Worm (Caenorhabditis elegans) whole organism, L4 larva: ENCODE results near the gene fipr-7.
A peak's percentile ranks its signal among the peaks of the same experiment; 100 is the strongest.

Source experiments
- F26F4.8 ChIP-seq: fragments of 200-800 bp; sonication (Bioruptor generic); conservative IDR thresholded peaks from 2 replicates; pipeline ENCODE4 v1.3.6; 2022; ENCODE audit warnings: missing genetic modification characterization, missing compliant biosample characterization
- F37D6.2 ChIP-seq: sonication (generic microtip); optimal IDR thresholded peaks from 2 replicates; lab custom pipeline; 2016; ENCODE audit warnings: mild to moderate bottlenecking, missing genetic modification characterization, missing compliant biosample characterization
- T20F7.1 ChIP-seq: fragments of 200-800 bp; sonication (Bioruptor generic); optimal IDR thresholded peaks from 2 replicates; lab custom pipeline; 2018; ENCODE audit warnings: mild to moderate bottlenecking, missing genetic modification characterization, missing compliant biosample characterization
- Y105C5A.15 ChIP-seq: fragments of 200-800 bp; sonication (Bioruptor generic); IDR thresholded peaks from 2 replicates; pipeline ENCODE4 v1.3.6; 2022; ENCODE audit warnings: missing genetic modification characterization, missing compliant biosample characterization
- Y48G9A.11 ChIP-seq: fragments of 200-800 bp; sonication (Bioruptor generic); IDR thresholded peaks from 2 replicates; pipeline ENCODE4 v1.3.6; 2022; ENCODE audit warnings: missing genetic modification reagents, missing genetic modification characterization, missing compliant biosample characterization
- ZK546.5 ChIP-seq, 2 experiments: sonication (generic microtip); optimal IDR thresholded peaks; 2 replicates each; lab custom pipeline; 2017; ENCODE audit warnings: missing biosample characterization in 2 of 2, missing genetic modification characterization in 2 of 2
- arid-1 ChIP-seq: fragments of 200-800 bp; sonication (Bioruptor generic); conservative IDR thresholded peaks from 2 replicates; pipeline ENCODE4 v1.3.6; 2022; ENCODE audit warnings: missing genetic modification reagents, missing genetic modification characterization, missing compliant biosample characterization
- attf-4 ChIP-seq: sonication (generic microtip); optimal IDR thresholded peaks from 3 replicates; lab custom pipeline; 2017; ENCODE audit warnings: missing biosample characterization, missing genetic modification characterization
- ceh-20 ChIP-seq: fragments of 200-800 bp; sonication (Bioruptor generic); IDR thresholded peaks from 2 replicates; pipeline ENCODE4 v1.3.6; 2022; ENCODE audit warnings: missing genetic modification reagents, missing genetic modification characterization, missing compliant biosample characterization
- ceh-28 ChIP-seq: fragments of 150-350 bp; optimal IDR thresholded peaks from 2 replicates; lab custom pipeline; 2014; ENCODE audit warnings: missing biosample characterization, missing genetic modification reagents, missing genetic modification characterization
- ceh-44 ChIP-seq: fragments of 200-800 bp; sonication (Bioruptor generic); IDR thresholded peaks from 2 replicates; pipeline ENCODE4 v1.3.6; 2022; ENCODE audit warnings: missing genetic modification reagents, missing genetic modification characterization, missing compliant biosample characterization
- cey-2 ChIP-seq: sonication (generic microtip); optimal IDR thresholded peaks from 3 replicates; lab custom pipeline; 2017; ENCODE audit warnings: missing genetic modification characterization, mild to moderate bottlenecking, missing compliant biosample characterization, antibody characterized with exemption, borderline replicate concordance; ENCODE audit not compliant: insufficient read depth
- daf-16 ChIP-seq, 3 experiments: sonication (generic microtip); optimal IDR thresholded peaks; 2 replicates each; lab custom pipeline; 2016 to 2017; ENCODE audit warnings: missing genetic modification characterization in 3 of 3, missing genetic modification reagents in 3 of 3, mild to moderate bottlenecking in 2 of 3, missing compliant biosample characterization in 2 of 3, missing biosample characterization in 1 of 3, moderate library complexity in 1 of 3
- daf-19 ChIP-seq: fragments of 200-800 bp; sonication (Bioruptor generic); conservative IDR thresholded peaks from 2 replicates; pipeline ENCODE4 v1.3.6; 2022; ENCODE audit warnings: missing genetic modification characterization, missing compliant biosample characterization
- daf-8 ChIP-seq: fragments of 200-800 bp; sonication (Bioruptor generic); IDR thresholded peaks from 2 replicates; pipeline ENCODE4 v1.3.6; 2022; ENCODE audit warnings: missing genetic modification characterization, missing compliant biosample characterization
- duxl-1 ChIP-seq: sonication (generic microtip); optimal IDR thresholded peaks from 2 replicates; lab custom pipeline; 2016; ENCODE audit warnings: mild to moderate bottlenecking, missing genetic modification characterization, moderate library complexity, missing compliant biosample characterization; ENCODE audit not compliant: poor library complexity
- dve-1 ChIP-seq: sonication (generic microtip); optimal IDR thresholded peaks from 2 replicates; lab custom pipeline; 2017; ENCODE audit warnings: antibody characterized with exemption, mild to moderate bottlenecking, missing genetic modification characterization, missing compliant biosample characterization; ENCODE audit not compliant: insufficient read depth
- fos-1 ChIP-seq: fragments of 150-350 bp; optimal IDR thresholded peaks from 2 replicates; lab custom pipeline; 2014; ENCODE audit warnings: missing biosample characterization, missing genetic modification characterization
- gei-8 ChIP-seq: fragments of 200-800 bp; sonication (Bioruptor generic); optimal IDR thresholded peaks from 2 replicates; lab custom pipeline; 2018; ENCODE audit warnings: mild to moderate bottlenecking, missing genetic modification characterization, missing compliant biosample characterization
- hlh-11 ChIP-seq: fragments of 200-800 bp; sonication (Bioruptor generic); optimal IDR thresholded peaks from 2 replicates; lab custom pipeline; 2018; ENCODE audit warnings: mild to moderate bottlenecking, missing genetic modification characterization, missing compliant biosample characterization
- hmg-1.1 ChIP-seq: fragments of 200-800 bp; sonication (Bioruptor generic); IDR thresholded peaks from 2 replicates; pipeline ENCODE4 v1.3.6; 2022; ENCODE audit warnings: missing genetic modification reagents, missing genetic modification characterization, missing compliant biosample characterization
- jun-1 ChIP-seq: fragments of 150-350 bp; optimal IDR thresholded peaks from 2 replicates; lab custom pipeline; 2014; ENCODE audit warnings: missing biosample characterization, missing genetic modification reagents, missing genetic modification characterization
- lin-13 ChIP-seq: fragments of 150-350 bp; optimal IDR thresholded peaks from 2 replicates; lab custom pipeline; 2014; ENCODE audit warnings: missing biosample characterization, missing genetic modification reagents, missing genetic modification characterization
- lin-15B ChIP-seq: fragments of 150-350 bp; sonication (generic microtip); optimal IDR thresholded peaks from 3 replicates; lab custom pipeline; 2014; ENCODE audit warnings: missing biosample characterization, missing genetic modification characterization
- lin-29 ChIP-seq: fragments of 200-800 bp; sonication (Bioruptor generic); IDR thresholded peaks from 2 replicates; pipeline ENCODE4 v1.3.6; 2022; ENCODE audit warnings: missing genetic modification reagents, missing genetic modification characterization, missing compliant biosample characterization
- lin-39 ChIP-seq: fragments of 150-350 bp; optimal IDR thresholded peaks from 2 replicates; lab custom pipeline; 2014; ENCODE audit warnings: missing biosample characterization, missing genetic modification reagents, missing genetic modification characterization
- lsy-2 ChIP-seq, 2 experiments: fragments of 150-350 bp in 1 of 2; sonication (generic microtip) in 1 of 2; optimal IDR thresholded peaks; 2 replicates each; lab custom pipeline; 2014 to 2017; ENCODE audit warnings: missing biosample characterization in 2 of 2, missing genetic modification characterization in 2 of 2
- madf-5 ChIP-seq, 2 experiments: fragments of 200-800 bp; sonication (Bioruptor generic); IDR thresholded peaks; 2 replicates each; pipeline ENCODE4 v1.3.6; 2022; ENCODE audit warnings: missing compliant biosample characterization in 2 of 2, missing genetic modification characterization in 2 of 2
- mes-2 ChIP-seq: sonication (generic microtip); optimal IDR thresholded peaks from 2 replicates; lab custom pipeline; 2016; ENCODE audit warnings: missing genotype, mild to moderate bottlenecking, missing genetic modification characterization, missing compliant biosample characterization; ENCODE audit not compliant: poor library complexity, severe bottlenecking
- nhr-11 ChIP-seq: fragments of 150-350 bp; optimal IDR thresholded peaks from 2 replicates; lab custom pipeline; 2014; ENCODE audit warnings: missing biosample characterization, missing genetic modification characterization
- nhr-237 ChIP-seq: sonication (generic microtip); optimal IDR thresholded peaks from 2 replicates; lab custom pipeline; 2017; ENCODE audit warnings: missing biosample characterization, missing genetic modification characterization
- nhr-25 ChIP-seq: sonication (generic microtip); optimal IDR thresholded peaks from 2 replicates; lab custom pipeline; 2017; ENCODE audit warnings: missing genetic modification characterization, mild to moderate bottlenecking, missing compliant biosample characterization, antibody characterized with exemption, moderate library complexity, borderline replicate concordance; ENCODE audit not compliant: insufficient read depth
- nhr-28 ChIP-seq: fragments of 150-350 bp; optimal IDR thresholded peaks from 2 replicates; lab custom pipeline; 2014; ENCODE audit warnings: missing biosample characterization, missing genetic modification characterization
- nhr-41 ChIP-seq: fragments of 200-800 bp; sonication (Bioruptor generic); IDR thresholded peaks from 2 replicates; pipeline ENCODE4 v1.3.6; 2022; ENCODE audit warnings: missing genetic modification reagents, missing genetic modification characterization, missing compliant biosample characterization
- nhr-42 ChIP-seq: fragments of 200-800 bp; sonication (Bioruptor generic); IDR thresholded peaks from 2 replicates; pipeline ENCODE4 v1.3.6; 2022; ENCODE audit warnings: missing genetic modification characterization, missing compliant biosample characterization
- nhr-6 ChIP-seq: fragments of 150-350 bp; optimal IDR thresholded peaks from 2 replicates; lab custom pipeline; 2014; ENCODE audit warnings: missing biosample characterization, missing genetic modification characterization
- nhr-77 ChIP-seq: fragments of 150-350 bp; optimal IDR thresholded peaks from 2 replicates; lab custom pipeline; 2014; ENCODE audit warnings: missing biosample characterization, missing genetic modification characterization
- php-3 ChIP-seq: fragments of 200-800 bp; sonication (Bioruptor generic); IDR thresholded peaks from 2 replicates; pipeline ENCODE4 v1.3.6; 2022; ENCODE audit warnings: missing genetic modification reagents, missing genetic modification characterization, missing compliant biosample characterization
- pqm-1 ChIP-seq: sonication (generic microtip); optimal IDR thresholded peaks from 2 replicates; lab custom pipeline; 2017; ENCODE audit warnings: missing biosample characterization, missing genetic modification characterization
- saeg-2 ChIP-seq: fragments of 200-800 bp; sonication (Bioruptor generic); IDR thresholded peaks from 2 replicates; pipeline ENCODE4 v1.3.6; 2022; ENCODE audit warnings: missing genetic modification reagents, missing genetic modification characterization, missing compliant biosample characterization
- set-16 ChIP-seq: fragments of 200-800 bp; sonication (Bioruptor generic); IDR thresholded peaks from 2 replicates; pipeline ENCODE4 v1.3.6; 2022; ENCODE audit warnings: missing genetic modification reagents, missing genetic modification characterization, missing compliant biosample characterization
- skn-1 ChIP-seq: fragments of 150-350 bp; optimal IDR thresholded peaks from 2 replicates; lab custom pipeline; 2014; ENCODE audit warnings: missing biosample characterization, missing genetic modification characterization
- snpc-4 ChIP-seq: fragments of 150-350 bp; optimal IDR thresholded peaks from 2 replicates; lab custom pipeline; 2014; ENCODE audit warnings: missing biosample characterization, missing genetic modification characterization
- unc-130 ChIP-seq: sonication (generic microtip); optimal IDR thresholded peaks from 2 replicates; lab custom pipeline; 2016; ENCODE audit warnings: missing genetic modification reagents, missing genetic modification characterization, missing compliant biosample characterization
- unc-39 ChIP-seq: sonication (generic microtip); optimal IDR thresholded peaks from 2 replicates; lab custom pipeline; 2017; ENCODE audit warnings: missing biosample characterization, missing genetic modification characterization
- vab-7 ChIP-seq: fragments of 200-800 bp; sonication (Bioruptor generic); IDR thresholded peaks from 2 replicates; pipeline ENCODE4 v1.3.6; 2022; ENCODE audit warnings: missing genetic modification reagents, missing genetic modification characterization, missing compliant biosample characterization
- zip-11 ChIP-seq: fragments of 200-800 bp; sonication (Bioruptor generic); IDR thresholded peaks from 2 replicates; pipeline ENCODE4 v1.3.6; 2022; ENCODE audit warnings: missing genetic modification characterization, missing compliant biosample characterization
- zip-2 ChIP-seq: fragments of 150-350 bp; optimal IDR thresholded peaks from 2 replicates; lab custom pipeline; 2014; ENCODE audit warnings: missing biosample characterization, missing genetic modification characterization
- ztf-11 ChIP-seq: fragments of 150-350 bp; optimal IDR thresholded peaks from 2 replicates; lab custom pipeline; 2014; ENCODE audit warnings: missing biosample characterization, missing genetic modification characterization

Gene fipr-7

DNA sequence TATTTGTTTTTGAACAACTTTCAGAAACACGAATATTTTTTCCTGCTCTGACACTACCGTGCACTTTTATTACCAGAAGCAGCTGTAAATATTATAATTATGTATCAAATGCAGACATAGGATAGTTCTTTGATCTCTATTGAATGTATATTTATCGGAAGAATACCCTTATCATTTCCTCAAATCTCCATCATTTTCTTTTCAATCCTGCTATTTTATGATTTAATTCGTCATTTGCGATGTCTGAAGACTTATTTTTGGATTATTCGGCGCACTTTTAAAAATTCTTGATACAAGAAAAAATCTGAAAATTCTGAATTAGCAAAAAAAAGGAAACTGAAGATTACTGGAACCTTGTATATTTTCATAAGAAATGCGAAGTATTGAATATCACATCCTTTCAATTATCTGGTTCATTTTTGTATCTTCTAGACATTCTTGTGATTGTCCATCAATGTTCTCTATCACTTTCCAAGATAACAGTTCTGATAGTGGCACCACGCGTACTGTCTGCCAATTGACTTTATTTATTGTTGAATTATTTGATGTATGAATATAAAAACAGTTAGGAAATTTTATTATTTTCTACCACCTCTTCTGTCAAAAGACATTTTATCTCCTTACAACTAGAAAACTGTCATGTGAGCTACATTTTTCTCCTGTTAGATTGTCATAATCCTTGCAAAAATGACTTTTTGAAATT, 14.5 kb downstream of the fipr-7 start (continued):
- no peak for TF ChIP-seq nhr-11 (tag; lab: Kevin White, UChicago)

DNA sequence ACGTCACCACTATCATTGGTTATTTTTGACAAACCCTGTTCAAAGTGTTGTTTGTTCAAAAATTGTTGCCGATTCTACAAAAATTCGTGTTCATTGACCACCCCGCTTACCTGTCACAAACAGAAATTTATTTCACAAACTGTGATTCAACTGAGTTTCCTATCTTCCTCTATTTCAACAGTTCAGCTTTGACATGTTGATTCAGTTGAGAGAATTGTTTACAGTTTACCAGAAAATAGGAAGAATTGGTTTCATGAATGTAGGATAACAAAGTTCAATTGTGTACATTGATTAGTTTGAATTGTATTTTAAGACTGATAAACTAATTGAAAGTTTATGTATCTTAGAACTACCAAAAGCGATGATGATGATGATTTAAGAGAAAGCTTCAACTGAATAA, 16.0 kb downstream of the fipr-7 start:
- TF ChIP-seq gei-8 (no peak), unc-39 (no peak), lin-13 (no peak), daf-16 (GFP tag; optimal IDR thresholded peaks at IDR 0.05; lab: Kevin White, UChicago) (no peak), daf-16 (tag; optimal IDR thresholded peaks at IDR 0.05; lab: Kevin White, UChicago) (peak; percentile 100), cey-2 (tag; lab: Kevin White, UChicago) (no peak), unc-130 (GFP tag; lab: Kevin White, UChicago) (no peak), ztf-11 (tag; lab: Kevin White, UChicago) (no peak), fos-1 (tag; lab: Kevin White, UChicago) (no peak), set-16 (no peak), daf-19 (GFP tag; lab: Robert Waterston, UW) (no peak), snpc-4 (tag; lab: Kevin White, UChicago) (no peak), zip-2 (tag; lab: Kevin White, UChicago) (no peak), saeg-2 (GFP tag; lab: Robert Waterston, UW) (no peak), hlh-11 (tag; lab: Kevin White, UChicago) (peak; percentile 45), nhr-28 (tag; lab: Kevin White, UChicago) (peak; percentile 69), T20F7.1 (GFP tag; lab: Kevin White, UChicago) (no peak), nhr-237 (tag; lab: Kevin White, UChicago) (no peak), F26F4.8 (GFP tag; lab: Robert Waterston, UW) (no peak), lin-15B (tag; lab: Kevin White, UChicago) (no peak), lin-39 (no peak), ceh-20 (GFP tag; lab: Robert Waterston, UW) (no peak), daf-8 (GFP tag; lab: Robert Waterston, UW) (no peak), duxl-1 (tag; lab: Kevin White, UChicago) (no peak), nhr-77 (tag; lab: Kevin White, UChicago) (peak; percentile 34), ceh-44 (no peak), ceh-28 (tag; lab: Kevin White, UChicago) (no peak), madf-5 (GFP tag; IDR thresholded peaks at IDR 0.05; lab: Robert Waterston, UW) (no peak), jun-1 (tag; lab: Kevin White, UChicago) (no peak), nhr-42 (GFP tag; lab: Robert Waterston, UW) (no peak), lsy-2 (tag; optimal IDR thresholded peaks at IDR 0.05; lab: Kevin White, UChicago) (no peak), pqm-1 (tag; lab: Kevin White, UChicago) (peak; percentile 22), ZK546.5 (tag; optimal IDR thresholded peaks at IDR 0.05; lab: Kevin White, UChicago) (no peak), Y48G9A.11 (GFP tag; lab: Robert Waterston, UW) (no peak), php-3 (GFP tag; lab: Robert Waterston, UW) (no peak), Y105C5A.15 (GFP tag; lab: Robert Waterston, UW) (no peak), nhr-25 (tag; lab: Kevin White, UChicago) (no peak), attf-4 (tag; lab: Kevin White, UChicago) (no peak), zip-11 (GFP tag; lab: Robert Waterston, UW) (no peak), mes-2 (tag; lab: Kevin White, UChicago) (no peak), hmg-1.1 (no peak), F37D6.2 (tag; lab: Kevin White, UChicago) (no peak), lin-29 (no peak), vab-7 (no peak), nhr-6 (no peak), dve-1 (tag; lab: Kevin White, UChicago) (peak; percentile 53), nhr-41 (GFP tag; lab: Robert Waterston, UW) (no peak), skn-1 (tag; lab: Kevin White, UChicago) (no peak), arid-1 (GFP tag; lab: Robert Waterston, UW) (no peak)
